Worm (Caenorhabditis elegans) whole organism, L2 larva: Measurements from ENCODE around the gene nonu-1.
A peak's percentile ranks its signal among the peaks of the same experiment; 100 is the strongest.

Source experiments
- C34F6.9 ChIP-seq: fragments of 150-350 bp; optimal IDR thresholded peaks from 2 replicates; lab custom pipeline; 2014; ENCODE audit warnings: missing biosample characterization, missing genetic modification characterization
- F13H6.1 ChIP-seq: sonication (generic microtip); optimal IDR thresholded peaks from 2 replicates; lab custom pipeline; 2016; ENCODE audit warnings: missing genetic modification characterization, missing compliant biosample characterization
- R02D3.7 ChIP-seq: fragments of 150-350 bp; optimal IDR thresholded peaks from 2 replicates; lab custom pipeline; 2014; ENCODE audit warnings: missing biosample characterization, missing genetic modification characterization
- Y55F3AM.14 ChIP-seq: fragments of 200-800 bp; sonication (Bioruptor generic); optimal IDR thresholded peaks from 2 replicates; lab custom pipeline; 2018; ENCODE audit warnings: mild to moderate bottlenecking, missing genetic modification characterization, missing compliant biosample characterization
- ZK546.5 ChIP-seq: sonication (generic microtip); optimal IDR thresholded peaks from 2 replicates; lab custom pipeline; 2017; ENCODE audit warnings: missing biosample characterization, missing genetic modification characterization
- alr-1 ChIP-seq: fragments of 150-350 bp; optimal IDR thresholded peaks from 2 replicates; lab custom pipeline; 2014; ENCODE audit warnings: missing biosample characterization, missing genetic modification characterization
- aly-2 ChIP-seq: fragments of 150-350 bp; optimal IDR thresholded peaks from 2 replicates; lab custom pipeline; 2014; ENCODE audit warnings: missing biosample characterization, missing genetic modification characterization
- ama-1 ChIP-seq: fragments of 150-350 bp; optimal IDR thresholded peaks from 2 replicates; lab custom pipeline; 2018; ENCODE audit warnings: inconsistent platforms
- blmp-1 ChIP-seq: sonication (generic microtip); optimal IDR thresholded peaks from 2 replicates; lab custom pipeline; 2017; ENCODE audit warnings: missing genetic modification characterization, mild to moderate bottlenecking, missing compliant biosample characterization, antibody characterized with exemption, moderate library complexity; ENCODE audit not compliant: insufficient read depth
- ceh-16 ChIP-seq: fragments of 150-350 bp; optimal IDR thresholded peaks from 2 replicates; lab custom pipeline; 2014; ENCODE audit warnings: missing biosample characterization, missing genetic modification characterization
- ceh-82 ChIP-seq: fragments of 150-350 bp; optimal IDR thresholded peaks from 2 replicates; lab custom pipeline; 2014; ENCODE audit warnings: missing biosample characterization, missing genetic modification characterization
- crh-2 ChIP-seq: sonication (generic microtip); optimal IDR thresholded peaks from 2 replicates; lab custom pipeline; 2017; ENCODE audit warnings: missing biosample characterization, missing genetic modification characterization
- dmd-4 ChIP-seq: sonication (generic microtip); optimal IDR thresholded peaks from 2 replicates; lab custom pipeline; 2017; ENCODE audit warnings: missing biosample characterization, missing genetic modification characterization
- egl-27 ChIP-seq: sonication (generic microtip); optimal IDR thresholded peaks from 3 replicates; lab custom pipeline; 2017; ENCODE audit warnings: missing biosample characterization, missing genetic modification reagents, missing genetic modification characterization
- elt-1 ChIP-seq: fragments of 150-350 bp; optimal IDR thresholded peaks from 2 replicates; lab custom pipeline; 2014; ENCODE audit warnings: missing biosample characterization, missing genetic modification characterization
- fos-1 ChIP-seq: fragments of 150-350 bp; optimal IDR thresholded peaks from 2 replicates; lab custom pipeline; 2014; ENCODE audit warnings: missing biosample characterization, missing genetic modification characterization
- gmeb-1 ChIP-seq: fragments of 150-350 bp; optimal IDR thresholded peaks from 2 replicates; lab custom pipeline; 2014; ENCODE audit warnings: missing biosample characterization, missing genetic modification characterization
- lin-11 ChIP-seq: fragments of 150-350 bp; sonication (generic microtip); optimal IDR thresholded peaks from 2 replicates; lab custom pipeline; 2014; ENCODE audit warnings: missing biosample characterization, missing genetic modification characterization, inconsistent platforms, mixed read lengths
- lin-13 ChIP-seq: fragments of 150-350 bp; optimal IDR thresholded peaks from 2 replicates; lab custom pipeline; 2014; ENCODE audit warnings: missing biosample characterization, missing genetic modification reagents, missing genetic modification characterization
- lin-39 ChIP-seq: fragments of 150-350 bp; optimal IDR thresholded peaks from 2 replicates; lab custom pipeline; 2014; ENCODE audit warnings: missing biosample characterization, missing genetic modification reagents, missing genetic modification characterization
- lsy-2 ChIP-seq, 2 experiments: fragments of 150-350 bp in 1 of 2; sonication (generic microtip) in 1 of 2; optimal IDR thresholded peaks; 2 replicates each; lab custom pipeline; 2014 to 2017; ENCODE audit warnings: missing biosample characterization in 2 of 2, missing genetic modification characterization in 2 of 2
- mab-5 ChIP-seq: fragments of 150-350 bp; optimal IDR thresholded peaks from 2 replicates; lab custom pipeline; 2014; ENCODE audit warnings: missing biosample characterization, missing genetic modification characterization
- mbf-1 ChIP-seq: sonication (generic microtip); optimal IDR thresholded peaks from 2 replicates; lab custom pipeline; 2017; ENCODE audit warnings: missing biosample characterization, missing genetic modification characterization
- mdl-1 ChIP-seq, 2 experiments: fragments of 150-350 bp in 1 of 2; sonication (generic microtip) in 1 of 2; optimal IDR thresholded peaks; 2 replicates each; lab custom pipeline; 2017; ENCODE audit warnings: missing biosample characterization in 2 of 2, missing genetic modification characterization in 2 of 2
- nhr-10 ChIP-seq: sonication (generic microtip); optimal IDR thresholded peaks from 2 replicates; lab custom pipeline; 2017; ENCODE audit warnings: missing biosample characterization, missing genetic modification characterization
- nhr-12 ChIP-seq: fragments of 150-350 bp; optimal IDR thresholded peaks from 2 replicates; lab custom pipeline; 2014; ENCODE audit warnings: missing biosample characterization, missing genetic modification characterization
- nhr-129 ChIP-seq: fragments of 150-350 bp; optimal IDR thresholded peaks from 2 replicates; lab custom pipeline; 2014; ENCODE audit warnings: missing biosample characterization, missing genetic modification characterization
- nhr-21 ChIP-seq: fragments of 150-350 bp; optimal IDR thresholded peaks from 2 replicates; lab custom pipeline; 2014; ENCODE audit warnings: missing biosample characterization, missing genetic modification characterization
- nhr-23 ChIP-seq: fragments of 150-350 bp; optimal IDR thresholded peaks from 2 replicates; lab custom pipeline; 2014; ENCODE audit warnings: missing biosample characterization, missing genetic modification reagents, missing genetic modification characterization
- peb-1 ChIP-seq: fragments of 150-350 bp; optimal IDR thresholded peaks from 2 replicates; lab custom pipeline; 2014; ENCODE audit warnings: missing biosample characterization, missing genetic modification characterization
- skn-1 ChIP-seq: sonication (generic microtip); optimal IDR thresholded peaks from 2 replicates; lab custom pipeline; 2017; ENCODE audit warnings: missing biosample characterization, missing genetic modification characterization
- sma-3 ChIP-seq: sonication (generic microtip); optimal IDR thresholded peaks from 2 replicates; lab custom pipeline; 2016; ENCODE audit warnings: missing genetic modification reagents, missing genetic modification characterization, missing compliant biosample characterization
- sma-9 ChIP-seq, 2 experiments: fragments of 150-350 bp in 1 of 2; sonication (generic microtip) in 1 of 2; optimal IDR thresholded peaks; 2 replicates each; lab custom pipeline; 2014 to 2016; ENCODE audit warnings: missing genetic modification characterization in 2 of 2, mild to moderate bottlenecking in 1 of 2, missing biosample characterization in 1 of 2, missing compliant biosample characterization in 1 of 2, missing genetic modification reagents in 1 of 2, moderate library complexity in 1 of 2
- snpc-4 ChIP-seq: fragments of 150-350 bp; optimal IDR thresholded peaks from 2 replicates; lab custom pipeline; 2014; ENCODE audit warnings: missing biosample characterization, missing genetic modification characterization
- unc-55 ChIP-seq: fragments of 150-350 bp; sonication (generic microtip); optimal IDR thresholded peaks from 3 replicates; lab custom pipeline; 2014; ENCODE audit warnings: missing biosample characterization, missing genetic modification reagents, missing genetic modification characterization
- unc-62 ChIP-seq: fragments of 150-350 bp; optimal IDR thresholded peaks from 2 replicates; lab custom pipeline; 2014; ENCODE audit warnings: missing biosample characterization, missing genetic modification reagents, missing genetic modification characterization
- zag-1 ChIP-seq: fragments of 150-350 bp; optimal IDR thresholded peaks from 2 replicates; lab custom pipeline; 2014; ENCODE audit warnings: missing biosample characterization, missing genetic modification characterization
- ztf-1 ChIP-seq: fragments of 200-800 bp; sonication (Bioruptor generic); conservative IDR thresholded peaks from 2 replicates; pipeline ENCODE4 v1.3.6; 2022; ENCODE audit warnings: missing genetic modification characterization, missing compliant biosample characterization

Gene nonu-1

ce11 chrIII:4863127-4863526 is 13.4 kb upstream of the nonu-1 start, which contains the start of gene coq-8:
TSS of gene coq-8 (plus strand) at chrIII:4863427.
- no peak for TF ChIP-seq snpc-4 (tag; lab: Kevin White, UChicago)

ce11 chrIII:4861744-4862401 is 12.2 kb upstream of the nonu-1 start, which contains the start of the genes C35D10.10 and C35D10.5:
TSS of gene C35D10.10 (minus strand) at chrIII:4861794.
TSS of gene C35D10.5 (plus strand) at chrIII:4862351.
- peak; percentile 33 for TF ChIP-seq unc-55 (GFP tag; lab: Kevin White, UChicago)
- TF ChIP-seq mab-5 (tag; lab: Kevin White, UChicago) = no peak

DNA sequence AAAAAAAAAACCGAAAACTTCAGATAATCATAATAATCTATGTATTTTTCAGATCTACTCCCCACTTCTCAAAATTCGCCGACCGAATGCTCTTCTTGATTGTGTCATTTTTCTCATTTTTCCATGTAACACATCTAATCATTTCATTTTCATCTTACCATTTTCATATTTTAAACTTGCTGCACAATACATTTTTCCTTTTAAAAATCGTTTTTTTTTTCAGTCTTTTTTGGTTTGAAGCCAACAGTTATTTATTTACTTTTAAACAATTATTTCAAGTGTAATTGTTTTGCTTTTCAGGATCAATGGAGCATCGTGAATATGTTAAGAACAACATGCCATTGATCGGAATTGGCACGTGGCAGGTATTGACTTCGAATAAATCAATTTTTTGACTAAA is 9.3 kb upstream of the nonu-1 start, which contains the start of gene C35D10.6:
TSS of gene C35D10.6 (plus strand) at position 301 of the 400 bp plus-strand sequence.
- no peak for TF ChIP-seq elt-1

- TF ChIP-seq ceh-82 (tag; lab: Kevin White, UChicago) = no peak
- TF ChIP-seq lin-39 (tag; lab: Kevin White, UChicago) = no peak
- TF ChIP-seq lin-11 (tag; lab: Kevin White, UChicago) = no peak
- no peak for TF ChIP-seq mab-5 (tag; lab: Kevin White, UChicago)
- TF ChIP-seq aly-2 (tag; lab: Kevin White, UChicago) = no peak
- TF ChIP-seq ama-1 = no peak
- no peak for TF ChIP-seq elt-1
- no peak for TF ChIP-seq unc-62 (GFP tag; lab: Kevin White, UChicago)
- TF ChIP-seq lsy-2 (tag; optimal IDR thresholded peaks at IDR 0.05; lab: Kevin White, UChicago) = no peak
- TF ChIP-seq crh-2 = no peak
- TF ChIP-seq nhr-23 (tag; lab: Kevin White, UChicago) = no peak
- no peak for TF ChIP-seq unc-55 (GFP tag; lab: Kevin White, UChicago)
- no peak for TF ChIP-seq ztf-1
- no peak for TF ChIP-seq ZK546.5 (tag; lab: Kevin White, UChicago)
- TF ChIP-seq dmd-4 = no peak
- no peak for TF ChIP-seq sma-9 (GFP tag; optimal IDR thresholded peaks at IDR 0.05; lab: Kevin White, UChicago)
- no peak for TF ChIP-seq sma-9 (tag; optimal IDR thresholded peaks at IDR 0.05; lab: Kevin White, UChicago)
- no peak for TF ChIP-seq sma-3 (GFP tag; lab: Kevin White, UChicago)
- TF ChIP-seq gmeb-1 (tag; lab: Kevin White, UChicago) = no peak
- no peak for TF ChIP-seq zag-1 (tag; lab: Kevin White, UChicago)
Observed at ce11 chrIII:4856992-4857391, 7.3 kb upstream of the nonu-1 start.

DNA sequence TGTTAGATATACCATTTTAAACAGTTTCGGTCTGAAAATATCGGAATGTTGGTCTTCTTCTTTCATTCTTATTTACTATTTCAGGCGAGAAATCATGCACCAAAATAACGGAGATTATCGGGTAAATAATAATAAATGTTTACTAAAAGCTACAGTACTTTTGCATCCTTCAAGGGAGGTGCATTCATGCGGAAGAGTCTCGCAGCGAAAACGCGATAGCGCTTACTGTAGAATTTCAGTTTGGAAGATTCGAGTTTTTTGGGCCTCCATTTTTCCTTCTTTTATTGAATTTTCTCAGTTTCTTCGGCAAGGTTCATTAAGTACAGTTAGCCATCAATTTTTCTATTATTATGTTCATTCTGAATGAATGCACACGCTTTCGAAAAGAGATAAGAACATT is 6.4 kb upstream of the nonu-1 start, which contains the start of gene C35D10.7:
TSS of gene C35D10.7 (plus strand) at position 85 of the 400 bp plus-strand sequence.
- TF ChIP-seq mdl-1 (tag; optimal IDR thresholded peaks at IDR 0.05; lab: Kevin White, UChicago) (no peak), unc-55 (GFP tag; lab: Kevin White, UChicago) (no peak), skn-1 (no peak), R02D3.7 (no peak), lin-11 (tag; lab: Kevin White, UChicago) (no peak), nhr-10 (tag; lab: Kevin White, UChicago) (no peak), mbf-1 (tag; lab: Kevin White, UChicago) (no peak), crh-2 (no peak), F13H6.1 (no peak), lsy-2 (tag; optimal IDR thresholded peaks at IDR 0.05; lab: Kevin White, UChicago) (no peak), egl-27 (tag; lab: Kevin White, UChicago) (no peak), ama-1 (no peak), dmd-4 (no peak)

DNA sequence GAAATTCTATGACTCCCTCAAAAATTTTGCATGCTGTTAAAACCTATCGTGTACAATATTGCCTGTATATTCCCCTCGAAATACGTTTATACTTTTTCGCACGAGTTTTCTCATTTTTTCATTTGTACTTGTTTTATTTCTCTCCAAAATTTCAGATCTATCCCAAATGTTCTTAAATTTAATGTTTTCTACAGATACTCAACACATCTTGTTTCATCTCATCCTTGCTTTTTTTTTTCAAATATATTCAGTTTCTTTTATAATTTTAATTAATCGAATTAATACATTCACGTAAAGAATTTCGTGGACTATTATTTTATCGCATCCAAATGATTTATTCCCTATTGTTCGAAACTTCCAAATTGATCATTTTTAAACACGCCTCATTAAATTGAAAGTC is 5.2 kb upstream of the nonu-1 start, which contains the start of gene C35D10.8:
TSS of gene C35D10.8 (plus strand) at position 301 of the 400 bp plus-strand sequence.
- no peak for TF ChIP-seq alr-1
- no peak for TF ChIP-seq nhr-21 (tag; lab: Kevin White, UChicago)
- TF ChIP-seq ceh-16 = no peak
- TF ChIP-seq Y55F3AM.14 (GFP tag; lab: Kevin White, UChicago) = no peak
- no peak for TF ChIP-seq nhr-12
- no peak for TF ChIP-seq nhr-23 (tag; lab: Kevin White, UChicago)
- TF ChIP-seq ceh-82 (tag; lab: Kevin White, UChicago) = no peak
- TF ChIP-seq C34F6.9 = no peak
- TF ChIP-seq snpc-4 (tag; lab: Kevin White, UChicago) = no peak
- no peak for TF ChIP-seq gmeb-1 (tag; lab: Kevin White, UChicago)
- TF ChIP-seq lin-13 = no peak
- no peak for TF ChIP-seq peb-1
- TF ChIP-seq lsy-2 (tag; optimal IDR thresholded peaks at IDR 0.05; lab: Kevin White, UChicago) = no peak
- TF ChIP-seq fos-1 = no peak
- no peak for TF ChIP-seq skn-1
- TF ChIP-seq lin-39 (tag; lab: Kevin White, UChicago) = no peak
- TF ChIP-seq elt-1 = no peak
- TF ChIP-seq blmp-1 (tag; lab: Kevin White, UChicago) = no peak
- no peak for TF ChIP-seq nhr-129 (tag; lab: Kevin White, UChicago)
- TF ChIP-seq zag-1 (tag; lab: Kevin White, UChicago) = no peak
